Worm (Caenorhabditis elegans) whole organism, L2 larva: ENCODE measurements around the gene K09F6.13.

Experiments used
- C34F6.9 ChIP-seq: fragments of 150-350 bp; optimal IDR thresholded peaks from 2 replicates; lab custom pipeline; 2014; ENCODE audit warnings: missing biosample characterization, missing genetic modification characterization
- F13H6.1 ChIP-seq: sonication (generic microtip); optimal IDR thresholded peaks from 2 replicates; lab custom pipeline; 2016; ENCODE audit warnings: missing genetic modification characterization, missing compliant biosample characterization
- R02D3.7 ChIP-seq: fragments of 150-350 bp; optimal IDR thresholded peaks from 2 replicates; lab custom pipeline; 2014; ENCODE audit warnings: missing biosample characterization, missing genetic modification characterization
- Y55F3AM.14 ChIP-seq: fragments of 200-800 bp; sonication (Bioruptor generic); optimal IDR thresholded peaks from 2 replicates; lab custom pipeline; 2018; ENCODE audit warnings: mild to moderate bottlenecking, missing genetic modification characterization, missing compliant biosample characterization
- ZK546.5 ChIP-seq: sonication (generic microtip); optimal IDR thresholded peaks from 2 replicates; lab custom pipeline; 2017; ENCODE audit warnings: missing biosample characterization, missing genetic modification characterization
- alr-1 ChIP-seq: fragments of 150-350 bp; optimal IDR thresholded peaks from 2 replicates; lab custom pipeline; 2014; ENCODE audit warnings: missing biosample characterization, missing genetic modification characterization
- ama-1 ChIP-seq: fragments of 150-350 bp; optimal IDR thresholded peaks from 2 replicates; lab custom pipeline; 2018; ENCODE audit warnings: inconsistent platforms
- blmp-1 ChIP-seq: sonication (generic microtip); optimal IDR thresholded peaks from 2 replicates; lab custom pipeline; 2017; ENCODE audit warnings: missing genetic modification characterization, mild to moderate bottlenecking, missing compliant biosample characterization, antibody characterized with exemption, moderate library complexity; ENCODE audit not compliant: insufficient read depth
- ceh-82 ChIP-seq: fragments of 150-350 bp; optimal IDR thresholded peaks from 2 replicates; lab custom pipeline; 2014; ENCODE audit warnings: missing biosample characterization, missing genetic modification characterization
- crh-2 ChIP-seq: sonication (generic microtip); optimal IDR thresholded peaks from 2 replicates; lab custom pipeline; 2017; ENCODE audit warnings: missing biosample characterization, missing genetic modification characterization
- dmd-4 ChIP-seq: sonication (generic microtip); optimal IDR thresholded peaks from 2 replicates; lab custom pipeline; 2017; ENCODE audit warnings: missing biosample characterization, missing genetic modification characterization
- egl-27 ChIP-seq: sonication (generic microtip); optimal IDR thresholded peaks from 3 replicates; lab custom pipeline; 2017; ENCODE audit warnings: missing biosample characterization, missing genetic modification reagents, missing genetic modification characterization
- elt-1 ChIP-seq: fragments of 150-350 bp; optimal IDR thresholded peaks from 2 replicates; lab custom pipeline; 2014; ENCODE audit warnings: missing biosample characterization, missing genetic modification characterization
- elt-3 ChIP-seq: sonication (generic microtip); optimal IDR thresholded peaks from 2 replicates; lab custom pipeline; 2017; ENCODE audit warnings: missing biosample characterization, missing genetic modification characterization
- fos-1 ChIP-seq: fragments of 150-350 bp; optimal IDR thresholded peaks from 2 replicates; lab custom pipeline; 2014; ENCODE audit warnings: missing biosample characterization, missing genetic modification characterization
- gmeb-1 ChIP-seq: fragments of 150-350 bp; optimal IDR thresholded peaks from 2 replicates; lab custom pipeline; 2014; ENCODE audit warnings: missing biosample characterization, missing genetic modification characterization
- lin-13 ChIP-seq: fragments of 150-350 bp; optimal IDR thresholded peaks from 2 replicates; lab custom pipeline; 2014; ENCODE audit warnings: missing biosample characterization, missing genetic modification reagents, missing genetic modification characterization
- lin-39 ChIP-seq: fragments of 150-350 bp; optimal IDR thresholded peaks from 2 replicates; lab custom pipeline; 2014; ENCODE audit warnings: missing biosample characterization, missing genetic modification reagents, missing genetic modification characterization
- lsy-2 ChIP-seq, 2 experiments: fragments of 150-350 bp in 1 of 2; sonication (generic microtip) in 1 of 2; optimal IDR thresholded peaks; 2 replicates each; lab custom pipeline; 2014 to 2017; ENCODE audit warnings: missing biosample characterization in 2 of 2, missing genetic modification characterization in 2 of 2
- mab-5 ChIP-seq: fragments of 150-350 bp; optimal IDR thresholded peaks from 2 replicates; lab custom pipeline; 2014; ENCODE audit warnings: missing biosample characterization, missing genetic modification characterization
- mbf-1 ChIP-seq: sonication (generic microtip); optimal IDR thresholded peaks from 2 replicates; lab custom pipeline; 2017; ENCODE audit warnings: missing biosample characterization, missing genetic modification characterization
- mdl-1 ChIP-seq, 2 experiments: fragments of 150-350 bp in 1 of 2; sonication (generic microtip) in 1 of 2; optimal IDR thresholded peaks; 2 replicates each; lab custom pipeline; 2017; ENCODE audit warnings: missing biosample characterization in 2 of 2, missing genetic modification characterization in 2 of 2
- nhr-10 ChIP-seq: sonication (generic microtip); optimal IDR thresholded peaks from 2 replicates; lab custom pipeline; 2017; ENCODE audit warnings: missing biosample characterization, missing genetic modification characterization
- nhr-11 ChIP-seq: fragments of 150-350 bp; optimal IDR thresholded peaks from 2 replicates; lab custom pipeline; 2014; ENCODE audit warnings: missing biosample characterization, missing genetic modification characterization
- nhr-12 ChIP-seq: fragments of 150-350 bp; optimal IDR thresholded peaks from 2 replicates; lab custom pipeline; 2014; ENCODE audit warnings: missing biosample characterization, missing genetic modification characterization
- nhr-129 ChIP-seq: fragments of 150-350 bp; optimal IDR thresholded peaks from 2 replicates; lab custom pipeline; 2014; ENCODE audit warnings: missing biosample characterization, missing genetic modification characterization
- nhr-23 ChIP-seq: fragments of 150-350 bp; optimal IDR thresholded peaks from 2 replicates; lab custom pipeline; 2014; ENCODE audit warnings: missing biosample characterization, missing genetic modification reagents, missing genetic modification characterization
- nhr-237 ChIP-seq: fragments of 150-350 bp; optimal IDR thresholded peaks from 2 replicates; lab custom pipeline; 2014; ENCODE audit warnings: missing biosample characterization, missing genetic modification characterization
- nhr-25 ChIP-seq: fragments of 150-350 bp; sonication (generic microtip); optimal IDR thresholded peaks from 3 replicates; lab custom pipeline; 2014; ENCODE audit warnings: missing biosample characterization, missing genetic modification characterization
- nhr-6 ChIP-seq: fragments of 150-350 bp; optimal IDR thresholded peaks from 2 replicates; lab custom pipeline; 2014; ENCODE audit warnings: missing biosample characterization, missing genetic modification characterization
- nhr-77 ChIP-seq: fragments of 150-350 bp; optimal IDR thresholded peaks from 2 replicates; lab custom pipeline; 2014; ENCODE audit warnings: missing biosample characterization, missing genetic modification characterization
- peb-1 ChIP-seq: fragments of 150-350 bp; optimal IDR thresholded peaks from 2 replicates; lab custom pipeline; 2014; ENCODE audit warnings: missing biosample characterization, missing genetic modification characterization
- sem-4 ChIP-seq: fragments of 150-350 bp; optimal IDR thresholded peaks from 2 replicates; lab custom pipeline; 2014; ENCODE audit warnings: missing biosample characterization, missing genetic modification reagents, missing genetic modification characterization
- sma-3 ChIP-seq: sonication (generic microtip); optimal IDR thresholded peaks from 2 replicates; lab custom pipeline; 2016; ENCODE audit warnings: missing genetic modification reagents, missing genetic modification characterization, missing compliant biosample characterization
- sma-9 ChIP-seq, 2 experiments: fragments of 150-350 bp in 1 of 2; sonication (generic microtip) in 1 of 2; optimal IDR thresholded peaks; 2 replicates each; lab custom pipeline; 2014 to 2016; ENCODE audit warnings: missing genetic modification characterization in 2 of 2, mild to moderate bottlenecking in 1 of 2, missing biosample characterization in 1 of 2, missing compliant biosample characterization in 1 of 2, missing genetic modification reagents in 1 of 2, moderate library complexity in 1 of 2
- unc-55 ChIP-seq: fragments of 150-350 bp; sonication (generic microtip); optimal IDR thresholded peaks from 3 replicates; lab custom pipeline; 2014; ENCODE audit warnings: missing biosample characterization, missing genetic modification reagents, missing genetic modification characterization
- unc-62 ChIP-seq: fragments of 150-350 bp; optimal IDR thresholded peaks from 2 replicates; lab custom pipeline; 2014; ENCODE audit warnings: missing biosample characterization, missing genetic modification reagents, missing genetic modification characterization
- ztf-11 ChIP-seq: sonication (generic microtip); optimal IDR thresholded peaks from 2 replicates; lab custom pipeline; 2017; ENCODE audit warnings: missing biosample characterization, missing genetic modification characterization
- ztf-4 ChIP-seq: fragments of 150-350 bp; optimal IDR thresholded peaks from 2 replicates; lab custom pipeline; 2014; ENCODE audit warnings: missing biosample characterization, missing genetic modification characterization

K09F6.13 gene

ce11 chrII:2317883-2318357, 29.0 kb downstream of the K09F6.13 start, which contains the start of the genes ZK1240.5 and ZK1240.9:
Gene ZK1240.5, minus strand, starts transcription at chrII:2317933.
Gene ZK1240.9, plus strand, starts transcription at chrII:2318189.
- no peak for TF ChIP-seq ceh-82 (tag; lab: Kevin White, UChicago)
- TF ChIP-seq nhr-237 (tag; lab: Kevin White, UChicago): no peak
- peak; percentile 21 for TF ChIP-seq fos-1 (tag; lab: Kevin White, UChicago)

ce11 chrII:2320097-2320496, 31.2 kb downstream of the K09F6.13 start, which contains the start of gene ZK1240.3:
Gene ZK1240.3, plus strand, starts transcription at chrII:2320334.
- TF ChIP-seq alr-1 (tag; lab: Kevin White, UChicago) (no peak), fos-1 (tag; lab: Kevin White, UChicago) (peak; percentile 87)

- TF ChIP-seq elt-3 (tag; lab: Kevin White, UChicago) (no peak), C34F6.9 (tag; lab: Kevin White, UChicago) (no peak), nhr-23 (tag; lab: Kevin White, UChicago) (no peak), fos-1 (tag; lab: Kevin White, UChicago) (peak; percentile 76), sma-9 (GFP tag; optimal IDR thresholded peaks at IDR 0.05; lab: Kevin White, UChicago) (peak; percentile 21), sma-9 (tag; optimal IDR thresholded peaks at IDR 0.05; lab: Kevin White, UChicago) (no peak), ama-1 (lab: Kevin White, UChicago) (no peak)
- TF ChIP-seq, all 48 proteins: peak for 2
These were observed 34.1 kb downstream of the K09F6.13 start, which contains the start of the genes ZK1240.6 and ZK1240.2 for ce11 chrII:2322857-2323518. Gene ZK1240.6, minus strand, starts transcription at chrII:2322907. Gene ZK1240.2, plus strand, starts transcription at chrII:2323376.

DNA sequence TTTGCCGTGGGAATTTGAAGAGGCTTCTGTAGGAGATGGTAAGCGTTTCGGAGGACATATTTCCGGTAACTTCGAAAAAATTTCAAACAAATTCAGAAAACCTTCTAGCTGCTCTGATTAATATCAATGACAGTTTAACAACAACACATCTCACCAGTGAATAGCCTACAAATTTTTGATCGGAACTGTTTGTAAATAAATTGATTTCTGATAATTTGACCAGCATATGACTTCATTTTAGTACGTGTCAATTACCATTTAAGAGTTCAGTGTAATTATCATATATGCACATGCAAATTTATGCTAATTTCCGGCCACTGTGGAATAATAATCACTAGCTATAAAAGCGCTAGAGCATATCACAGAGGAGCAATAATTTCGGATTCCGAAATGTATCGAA, 36.0 kb downstream of the K09F6.13 start, which contains the start of gene ZK1240.11:
Gene ZK1240.11, plus strand, starts transcription at position 301 of the 400 bp plus-strand sequence.
- TF ChIP-seq unc-55 (GFP tag; lab: Kevin White, UChicago) (no peak), sma-9 (GFP tag; optimal IDR thresholded peaks at IDR 0.05; lab: Kevin White, UChicago) (no peak), sma-9 (tag; optimal IDR thresholded peaks at IDR 0.05; lab: Kevin White, UChicago) (no peak), nhr-6 (tag; lab: Kevin White, UChicago) (no peak), nhr-129 (tag; lab: Kevin White, UChicago) (no peak), Y55F3AM.14 (no peak), nhr-11 (tag; lab: Kevin White, UChicago) (no peak), ztf-4 (tag; lab: Kevin White, UChicago) (no peak), sma-3 (GFP tag; lab: Kevin White, UChicago) (no peak), sem-4 (tag; lab: Kevin White, UChicago) (no peak), elt-1 (tag; lab: Kevin White, UChicago) (no peak), R02D3.7 (tag; lab: Kevin White, UChicago) (no peak), nhr-77 (tag; lab: Kevin White, UChicago) (no peak), lsy-2 (tag; optimal IDR thresholded peaks at IDR 0.05; lab: Kevin White, UChicago) (no peak)

- TF ChIP-seq elt-3 (tag; lab: Kevin White, UChicago) (no peak), nhr-23 (tag; lab: Kevin White, UChicago) (no peak), ZK546.5 (tag; lab: Kevin White, UChicago) (no peak), ztf-4 (tag; lab: Kevin White, UChicago) (no peak), peb-1 (no peak), mdl-1 (tag; optimal IDR thresholded peaks at IDR 0.05; lab: Kevin White, UChicago) (no peak), ztf-11 (no peak), sma-3 (GFP tag; lab: Kevin White, UChicago) (no peak), mab-5 (tag; lab: Kevin White, UChicago) (no peak), elt-1 (tag; lab: Kevin White, UChicago) (no peak), F13H6.1 (tag; lab: Kevin White, UChicago) (no peak)
These were observed 40.1 kb downstream of the K09F6.13 start, which contains the start of the genes ZK1240.8 and ZK1240.1 for ce11 chrII:2328963-2329442. Gene ZK1240.8, minus strand, starts transcription at chrII:2329063. Gene ZK1240.1, plus strand, starts transcription at chrII:2329392.

ce11 chrII:2330462-2330861, 41.5 kb downstream of the K09F6.13 start:
- TF ChIP-seq blmp-1 (tag; lab: Kevin White, UChicago): no peak
- TF ChIP-seq mbf-1: no peak
- no peak for TF ChIP-seq egl-27 (tag; lab: Kevin White, UChicago)
- TF ChIP-seq crh-2 (tag; lab: Kevin White, UChicago): no peak
- no peak for TF ChIP-seq dmd-4 (tag; lab: Kevin White, UChicago)
- TF ChIP-seq unc-62 (GFP tag; lab: Kevin White, UChicago): no peak
- no peak for TF ChIP-seq nhr-10 (tag; lab: Kevin White, UChicago)
- no peak for TF ChIP-seq gmeb-1
- no peak for TF ChIP-seq nhr-77 (tag; lab: Kevin White, UChicago)
- no peak for TF ChIP-seq lsy-2 (tag; optimal IDR thresholded peaks at IDR 0.05; lab: Kevin White, UChicago)
- no peak for TF ChIP-seq ztf-11
- TF ChIP-seq nhr-6 (tag; lab: Kevin White, UChicago): no peak
- no peak for TF ChIP-seq ama-1 (lab: Kevin White, UChicago)
- TF ChIP-seq lin-39 (tag; lab: Kevin White, UChicago): no peak
- no peak for TF ChIP-seq nhr-12 (tag; lab: Kevin White, UChicago)
- no peak for TF ChIP-seq unc-55 (GFP tag; lab: Kevin White, UChicago)
- TF ChIP-seq lin-13: no peak
- TF ChIP-seq nhr-25 (tag; lab: Kevin White, UChicago): no peak
- TF ChIP-seq sem-4 (tag; lab: Kevin White, UChicago): no peak
